Fruit fly (Drosophila melanogaster) whole organism, adult: ENCODE measurements around the gene CG7488.

Experiments used
- CG14711 ChIP-seq: fragments of 200-800 bp; sonication (Bioruptor generic); optimal IDR thresholded peaks from 2 replicates; lab custom pipeline; 2018; ENCODE audit warnings: missing biosample characterization, mild to moderate bottlenecking, missing genetic modification characterization, moderate library complexity
- CG1620 ChIP-seq: fragments of 200-800 bp; sonication (Bioruptor generic); optimal IDR thresholded peaks from 2 replicates; lab custom pipeline; 2016; ENCODE audit warnings: missing biosample characterization, missing genetic modification characterization
- CG33017 ChIP-seq: fragments of 200-800 bp; sonication (Bioruptor generic); optimal IDR thresholded peaks from 2 replicates; lab custom pipeline; 2018; ENCODE audit warnings: missing biosample characterization, mild to moderate bottlenecking, missing genetic modification characterization, moderate library complexity
- CG5204 ChIP-seq: fragments of 200-800 bp; sonication (Bioruptor generic); optimal IDR thresholded peaks from 2 replicates; lab custom pipeline; 2016; ENCODE audit warnings: missing biosample characterization, missing genetic modification characterization
- CG7101 ChIP-seq: fragments of 200-800 bp; sonication (Bioruptor generic); optimal IDR thresholded peaks from 2 replicates; lab custom pipeline; 2018; ENCODE audit warnings: missing biosample characterization, mild to moderate bottlenecking, missing genetic modification characterization, moderate library complexity
- Clk ChIP-seq: fragments of 200-800 bp; sonication (Bioruptor generic); optimal IDR thresholded peaks from 2 replicates; lab custom pipeline; 2017; ENCODE audit warnings: missing biosample characterization, missing genetic modification characterization
- Crg-1 ChIP-seq: fragments of 200-800 bp; sonication (Bioruptor generic); optimal IDR thresholded peaks from 2 replicates; lab custom pipeline; 2016; ENCODE audit warnings: missing biosample characterization, missing genetic modification characterization
- Mnt ChIP-seq: fragments of 200-800 bp; sonication (Bioruptor generic); optimal IDR thresholded peaks from 2 replicates; lab custom pipeline; 2016; ENCODE audit warnings: missing biosample characterization, mild to moderate bottlenecking, missing genetic modification characterization
- cic ChIP-seq: fragments of 200-800 bp; sonication (Bioruptor generic); optimal IDR thresholded peaks from 2 replicates; lab custom pipeline; 2017; ENCODE audit warnings: missing biosample characterization, mild to moderate bottlenecking, missing genetic modification characterization, moderate library complexity
- kay ChIP-seq: fragments of 200-800 bp; sonication (Bioruptor generic); peaks from one replicate; lab custom pipeline; 2016; ENCODE audit warnings: missing biosample characterization, missing genetic modification characterization, borderline replicate concordance
- ovo ChIP-seq: fragments of 200-800 bp; sonication (Bioruptor generic); optimal IDR thresholded peaks from 2 replicates; lab custom pipeline; 2016; ENCODE audit warnings: missing biosample characterization, missing genetic modification characterization
- pad ChIP-seq: fragments of 200-800 bp; sonication (Bioruptor generic); optimal IDR thresholded peaks from 3 replicates; lab custom pipeline; 2017; ENCODE audit warnings: missing biosample characterization, missing genetic modification characterization, mild to moderate bottlenecking, moderate library complexity, missing genetic modification reagents
- tj ChIP-seq: fragments of 200-800 bp; sonication (Bioruptor generic); optimal IDR thresholded peaks from 3 replicates; lab custom pipeline; 2017; ENCODE audit warnings: missing biosample characterization, mild to moderate bottlenecking, missing genetic modification characterization, moderate library complexity

DNA sequence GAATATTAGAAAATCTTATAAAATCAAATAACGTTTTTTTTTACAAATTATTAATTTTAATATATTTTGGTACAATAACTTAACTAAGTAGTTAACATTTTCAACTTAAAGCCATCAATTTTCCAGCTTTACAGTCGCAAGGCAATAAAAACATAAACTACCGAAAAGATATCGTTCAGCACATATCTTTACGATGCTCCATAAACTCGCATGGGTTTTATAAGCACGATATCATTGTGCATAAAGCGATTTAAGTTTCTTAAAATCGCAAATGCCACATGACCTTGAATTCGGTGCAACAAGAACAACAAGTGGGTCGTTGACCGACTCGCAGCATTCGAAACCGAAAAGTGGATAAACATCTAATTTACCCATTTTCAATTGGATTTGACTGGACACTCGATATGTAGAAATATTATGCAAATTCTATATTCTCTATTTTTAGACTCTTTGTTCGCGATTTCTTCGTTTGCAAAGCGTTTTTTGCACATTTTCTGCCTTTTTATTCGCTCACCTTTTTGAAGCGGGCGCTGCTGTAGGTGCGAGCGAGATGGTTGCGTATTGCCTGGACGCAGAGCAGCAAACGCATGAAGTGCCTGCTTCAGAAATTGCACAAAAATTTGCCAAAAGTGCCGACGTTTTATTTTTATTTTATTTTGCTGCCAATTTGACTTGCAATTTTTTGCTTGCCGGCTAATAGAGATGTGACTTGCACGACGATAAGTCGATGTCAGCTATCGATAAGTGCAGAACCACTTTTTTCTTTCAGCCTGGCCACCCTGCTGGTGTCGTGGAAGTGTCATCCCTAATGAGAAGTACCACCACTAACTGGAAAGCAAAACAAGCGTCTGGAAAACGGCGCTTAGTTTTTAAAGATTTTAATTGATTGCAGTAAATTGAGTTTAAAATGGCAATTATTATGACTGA lies 34.2 kb upstream of the CG7488 start, which contains the start of gene Spc25:
- TF ChIP-seq pad (GFP tag; lab: Kevin White, UChicago) (no peak), CG14711 (tag; lab: Kevin White, UChicago) (peak; percentile 63), Mnt (GFP tag; lab: Kevin White, UChicago) (peak; percentile 18), CG7101 (tag; lab: Kevin White, UChicago) (peak; percentile 20), kay (GFP tag; lab: Kevin White, UChicago) (no peak), CG1620 (GFP tag; lab: Kevin White, UChicago) (peak; percentile 53), CG33017 (no peak), CG5204 (GFP tag; lab: Kevin White, UChicago) (peak; percentile 27), tj (GFP tag; lab: Kevin White, UChicago) (peak; percentile 64), Clk (GFP tag; lab: Kevin White, UChicago) (no peak), Crg-1 (GFP tag; lab: Kevin White, UChicago) (peak; percentile 5), ovo (GFP tag; lab: Kevin White, UChicago) (no peak), cic (GFP tag; lab: Kevin White, UChicago) (no peak)
